Fruit fly (Drosophila melanogaster) whole organism, embryonic: Measurements from ENCODE around the gene eIF1.

Experiments used
- Bgb ChIP-seq: fragments of 200-800 bp; sonication (Bioruptor generic); IDR thresholded peaks from 2 replicates; pipeline ENCODE4 v1.3.6; 2022; ENCODE audit warnings: missing biosample characterization, missing genetic modification characterization; ENCODE audit not compliant: partially characterized antibody
- C15 ChIP-seq: fragments of 200-800 bp; sonication (Bioruptor generic); IDR thresholded peaks from 3 replicates; pipeline ENCODE4 v1.3.6; 2022; ENCODE audit warnings: missing biosample characterization, missing genetic modification characterization
- CG10274 ChIP-seq: fragments of 200-800 bp; sonication (Bioruptor generic); optimal IDR thresholded peaks from 3 replicates; lab custom pipeline; 2017; ENCODE audit warnings: missing biosample characterization, mild to moderate bottlenecking, missing genetic modification characterization
- CG11247 ChIP-seq: fragments of 200-800 bp; sonication (Bioruptor generic); IDR thresholded peaks from 2 replicates; pipeline ENCODE4 v1.3.6; 2022; ENCODE audit warnings: missing biosample characterization, missing genetic modification characterization
- CG11456 ChIP-seq: fragments of 200-800 bp; sonication (Bioruptor generic); IDR thresholded peaks from 3 replicates; pipeline ENCODE4 v1.3.6; 2022; ENCODE audit warnings: missing biosample characterization, missing genetic modification characterization
- CG14860 ChIP-seq: fragments of 200-800 bp; sonication (Bioruptor generic); IDR thresholded peaks from 3 replicates; pipeline ENCODE4 v1.3.6; 2022; ENCODE audit warnings: missing biosample characterization, missing genetic modification characterization; ENCODE audit not compliant: partially characterized antibody
- CG15269 ChIP-seq: fragments of 200-800 bp; sonication (Bioruptor generic); optimal IDR thresholded peaks from 2 replicates; lab custom pipeline; 2018; ENCODE audit warnings: missing biosample characterization, mild to moderate bottlenecking, missing genetic modification characterization, moderate library complexity
- CG17568 ChIP-seq: fragments of 200-800 bp; sonication (Bioruptor generic); optimal IDR thresholded peaks from 2 replicates; lab custom pipeline; 2018; ENCODE audit warnings: missing biosample characterization, mild to moderate bottlenecking, missing genetic modification characterization, moderate library complexity
- CG2712 ChIP-seq: fragments of 200-800 bp; optimal IDR thresholded peaks from 3 replicates; lab custom pipeline; 2019; ENCODE audit warnings: missing biosample characterization, mild to moderate bottlenecking, missing genetic modification characterization, moderate library complexity
- CG3065 ChIP-seq: fragments of 200-800 bp; sonication (Bioruptor generic); optimal IDR thresholded peaks from 2 replicates; lab custom pipeline; 2016; ENCODE audit warnings: missing biosample characterization, missing genetic modification characterization
- CG31365 ChIP-seq: fragments of 200-800 bp; sonication (Bioruptor generic); optimal IDR thresholded peaks from 2 replicates; lab custom pipeline; 2018; ENCODE audit warnings: missing biosample characterization, mild to moderate bottlenecking, missing genetic modification characterization
- CG5245 ChIP-seq: fragments of 200-800 bp; sonication (Bioruptor generic); optimal IDR thresholded peaks from 3 replicates; lab custom pipeline; 2016; ENCODE audit warnings: missing biosample characterization, missing genetic modification characterization
- CG7786 ChIP-seq: fragments of 200-800 bp; sonication (Bioruptor generic); optimal IDR thresholded peaks from 2 replicates; lab custom pipeline; 2016; ENCODE audit warnings: missing biosample characterization, missing genetic modification characterization
- CG7839 ChIP-seq: fragments of 200-800 bp; sonication (Bioruptor generic); optimal IDR thresholded peaks from 3 replicates; lab custom pipeline; 2018; ENCODE audit warnings: missing biosample characterization, mild to moderate bottlenecking, missing genetic modification characterization, moderate library complexity
- CG7963 ChIP-seq: fragments of 200-800 bp; sonication (Bioruptor generic); IDR thresholded peaks from 3 replicates; pipeline ENCODE4 v1.3.6; 2022; ENCODE audit warnings: missing biosample characterization, missing genetic modification characterization; ENCODE audit not compliant: partially characterized antibody
- CTCF ChIP-seq: fragments of 200-800 bp; sonication (Bioruptor generic); optimal IDR thresholded peaks from 2 replicates; lab custom pipeline; 2017; ENCODE audit warnings: missing biosample characterization, mild to moderate bottlenecking, missing genetic modification characterization, moderate library complexity
- Deaf1 ChIP-seq: fragments of 200-800 bp; optimal IDR thresholded peaks from 3 replicates; lab custom pipeline; 2019; ENCODE audit warnings: missing biosample characterization, mild to moderate bottlenecking, missing genetic modification characterization, moderate library complexity
- Drgx ChIP-seq: fragments of 200-800 bp; sonication (Bioruptor generic); IDR thresholded peaks from 2 replicates; pipeline ENCODE4 v1.3.6; 2022; ENCODE audit warnings: missing biosample characterization, missing genetic modification characterization
- HLH54F ChIP-seq: fragments of 200-800 bp; sonication (Bioruptor generic); optimal IDR thresholded peaks from 3 replicates; lab custom pipeline; 2016; ENCODE audit warnings: missing biosample characterization, missing genetic modification characterization
- Hand ChIP-seq: fragments of 200-800 bp; sonication (Bioruptor generic); optimal IDR thresholded peaks from 2 replicates; lab custom pipeline; 2017; ENCODE audit warnings: mild to moderate bottlenecking, missing biosample characterization, missing genetic modification reagents, missing genetic modification characterization
- Hmr ChIP-seq: fragments of 200-800 bp; sonication (Bioruptor generic); optimal IDR thresholded peaks from 3 replicates; lab custom pipeline; 2017; ENCODE audit warnings: mild to moderate bottlenecking, missing biosample characterization, missing genetic modification reagents, missing genetic modification characterization
- Myb ChIP-seq: fragments of 200-800 bp; sonication (Bioruptor generic); optimal IDR thresholded peaks from 2 replicates; lab custom pipeline; 2016; ENCODE audit warnings: missing biosample characterization, missing genetic modification characterization
- NFAT ChIP-seq: fragments of 200-800 bp; sonication (Bioruptor generic); IDR thresholded peaks from 2 replicates; pipeline ENCODE4 v1.3.6; 2022; ENCODE audit warnings: missing biosample characterization, missing genetic modification characterization
- Nf-YA ChIP-seq: fragments of 200-800 bp; sonication (Bioruptor generic); IDR thresholded peaks from 2 replicates; pipeline ENCODE4 v1.3.6; 2022; ENCODE audit warnings: missing biosample characterization, missing genetic modification characterization
- Sox102F ChIP-seq: fragments of 200-800 bp; sonication (Bioruptor generic); optimal IDR thresholded peaks from 2 replicates; lab custom pipeline; 2018; ENCODE audit warnings: missing biosample characterization, mild to moderate bottlenecking, missing genetic modification characterization, moderate library complexity
- Spps ChIP-seq: fragments of 200-800 bp; sonication (Bioruptor generic); optimal IDR thresholded peaks from 2 replicates; lab custom pipeline; 2018; ENCODE audit warnings: missing biosample characterization, mild to moderate bottlenecking, missing genetic modification characterization
- ara ChIP-seq: fragments of 200-800 bp; sonication (Bioruptor generic); IDR thresholded peaks from 2 replicates; pipeline ENCODE4 v1.3.6; 2022; ENCODE audit warnings: missing biosample characterization, missing genetic modification characterization
- corto ChIP-seq: fragments of 200-800 bp; sonication (Bioruptor generic); optimal IDR thresholded peaks from 2 replicates; lab custom pipeline; 2016; ENCODE audit warnings: missing biosample characterization, mild to moderate bottlenecking, missing genetic modification characterization, moderate library complexity
- dmrt99B ChIP-seq: fragments of 200-800 bp; sonication (Bioruptor generic); optimal IDR thresholded peaks from 2 replicates; lab custom pipeline; 2018; ENCODE audit warnings: missing biosample characterization, mild to moderate bottlenecking, missing genetic modification characterization, moderate library complexity
- emc ChIP-seq: fragments of 200-800 bp; sonication (Bioruptor generic); optimal IDR thresholded peaks from 2 replicates; lab custom pipeline; 2016; ENCODE audit warnings: missing biosample characterization, missing genetic modification characterization
- ken ChIP-seq: fragments of 200-800 bp; sonication (Bioruptor generic); IDR thresholded peaks from 3 replicates; pipeline ENCODE4 v1.3.6; 2022; ENCODE audit warnings: missing biosample characterization, missing genetic modification characterization
- knrl ChIP-seq: fragments of 200-800 bp; sonication (Bioruptor generic); IDR thresholded peaks from 3 replicates; pipeline ENCODE4 v1.3.6; 2022; ENCODE audit warnings: missing biosample characterization, missing genetic modification characterization; ENCODE audit not compliant: partially characterized antibody
- lbe ChIP-seq: fragments of 200-800 bp; sonication (Bioruptor generic); optimal IDR thresholded peaks from 2 replicates; lab custom pipeline; 2016; ENCODE audit warnings: missing biosample characterization, mild to moderate bottlenecking, missing genetic modification characterization
- nom ChIP-seq: fragments of 200-800 bp; sonication (Bioruptor generic); optimal IDR thresholded peaks from 2 replicates; lab custom pipeline; 2017; ENCODE audit warnings: missing biosample characterization, missing genetic modification characterization, mild to moderate bottlenecking, moderate library complexity, missing genetic modification reagents
- pan ChIP-seq, 4 experiments: fragments of >200 bp in 3 of 4; fragments of 200-800 bp in 1 of 4; sonication (Bioruptor generic) in 1 of 4; optimal IDR thresholded peaks in 3 of 4; IDR thresholded peaks in 1 of 4; 2 replicates each; pipeline versions ENCODE4 v1.3.6 to Lab custom; 2017 to 2022; ENCODE audit warnings: missing biosample characterization in 2 of 4, missing genetic modification characterization in 2 of 4, mixed read lengths in 1 of 4
- ro ChIP-seq: fragments of 200-800 bp; sonication (Bioruptor generic); IDR thresholded peaks from 2 replicates; pipeline ENCODE4 v1.3.6; 2022; ENCODE audit warnings: missing biosample characterization, missing genetic modification characterization
- sens ChIP-seq: fragments of 200-800 bp; sonication (Bioruptor generic); peaks from one replicate; lab custom pipeline; 2016; ENCODE audit warnings: missing biosample characterization, missing genetic modification characterization

Gene eIF1

dm6 chr3L:3251659-3252490 lies 28.7 kb downstream of the eIF1 start (continued):
- no peak for TF ChIP-seq HLH54F (GFP tag; lab: Kevin White, UChicago)
- TF ChIP-seq corto (GFP tag; lab: Kevin White, UChicago) = peak; percentile 64
- no peak for TF ChIP-seq nom (GFP tag; lab: Kevin White, UChicago)
- no peak for TF ChIP-seq emc
- peak; percentile 86 for TF ChIP-seq CG31365 (tag; lab: Kevin White, UChicago)
- TF ChIP-seq CG5245 (GFP tag; lab: Kevin White, UChicago) = no peak
- no peak for TF ChIP-seq ken (GFP tag; lab: Robert Waterston, UW)
- TF ChIP-seq ara (GFP tag; lab: Robert Waterston, UW) = no peak
- TF ChIP-seq lbe (GFP tag; lab: Kevin White, UChicago) = peak; percentile 60
- TF ChIP-seq ro (GFP tag; lab: Robert Waterston, UW) = no peak
- TF ChIP-seq CG7786 (GFP tag; lab: Kevin White, UChicago) = no peak
- TF ChIP-seq CG3065 (GFP tag; lab: Kevin White, UChicago) = no peak
- TF ChIP-seq NFAT (GFP tag; lab: Robert Waterston, UW) = no peak
- peak; percentile 2 for TF ChIP-seq Sox102F (GFP tag; lab: Kevin White, UChicago)
- no peak for TF ChIP-seq Nf-YA (GFP tag; lab: Robert Waterston, UW)
- no peak for TF ChIP-seq Hand (GFP tag; lab: Kevin White, UChicago)
- TF ChIP-seq CG11247 (GFP tag; lab: Robert Waterston, UW) = no peak
- 0 out of 2 replicates have a peak, but pooled peaks have one; percentile 47 for TF ChIP-seq Bgb (GFP tag; lab: Robert Waterston, UW)
- peak; percentile 30; the same call in 1 of the 3 replicates for TF ChIP-seq knrl (GFP tag; lab: Robert Waterston, UW)
- peak; percentile 15 for TF ChIP-seq Hmr
- no peak for TF ChIP-seq CG14860 (GFP tag; lab: Robert Waterston, UW)
- TF ChIP-seq dmrt99B (tag; lab: Kevin White, UChicago) = peak; percentile 0
- no peak for TF ChIP-seq CG10274 (GFP tag; lab: Kevin White, UChicago)
- no peak for TF ChIP-seq CG17568 (GFP tag; lab: Kevin White, UChicago)
- no peak for TF ChIP-seq CG15269 (tag; lab: Kevin White, UChicago)
- no peak for TF ChIP-seq Spps
- no peak for TF ChIP-seq pan (optimal IDR thresholded peaks at IDR 0.05; lab: Kevin White, UChicago)
- peak in 1 of 2 experiments; percentile 21 for TF ChIP-seq pan (GFP tag; optimal IDR thresholded peaks at IDR 0.05 in 1 of 2, IDR thresholded peaks at IDR 0.05 in 1 of 2)
- peak; percentile 17 for TF ChIP-seq CG7839
- peak; percentile 66 for TF ChIP-seq CTCF (GFP tag; lab: Kevin White, UChicago)
- peak; percentile 94 for TF ChIP-seq Myb (GFP tag; lab: Kevin White, UChicago)
- peak; percentile 45 for TF ChIP-seq sens (GFP tag; lab: Kevin White, UChicago)
- peak; percentile 22 for TF ChIP-seq CG2712 (tag; lab: Kevin White, UChicago)
- TF ChIP-seq CG7963 (GFP tag; lab: Robert Waterston, UW) = no peak
- TF ChIP-seq, all 482 proteins: peak for 31

DNA sequence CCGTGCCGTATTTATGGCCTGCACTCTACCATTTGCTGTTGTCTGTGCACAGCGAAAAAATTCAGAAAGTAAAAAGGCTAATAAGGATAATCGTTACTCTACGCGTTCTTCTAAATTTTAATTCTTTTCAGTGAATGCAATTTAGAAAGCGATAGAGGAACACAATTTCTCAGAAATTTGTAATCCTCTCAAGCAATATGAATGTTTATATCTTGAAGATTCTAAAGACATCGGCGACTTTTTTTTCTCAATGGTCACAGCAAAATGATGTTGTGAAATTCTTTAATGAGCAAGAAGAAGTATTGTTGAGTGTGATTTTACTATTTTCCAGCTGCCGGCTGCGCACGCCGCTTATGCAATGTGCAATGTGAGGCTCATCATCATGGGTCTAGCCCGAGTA lies 29.7 kb downstream of the eIF1 start:
- TF ChIP-seq CG11456 (GFP tag; lab: Robert Waterston, UW) = 0 out of 3 replicates have a peak, but pooled peaks have one; percentile 13
- peak; percentile 42; the same call in 1 of the 2 replicates for TF ChIP-seq Drgx (GFP tag; lab: Robert Waterston, UW)
- TF ChIP-seq Deaf1 (tag; lab: Kevin White, UChicago) = no peak
- no peak for TF ChIP-seq C15 (GFP tag; lab: Robert Waterston, UW)
